Worm (Caenorhabditis elegans) whole organism, L2 larva: ENCODE measurements around the gene lgc-48.
A peak's percentile ranks its signal among the peaks of the same experiment; 100 is the strongest.

ENCODE experiments used
- C34F6.9 ChIP-seq: fragments of 150-350 bp; optimal IDR thresholded peaks from 2 replicates; lab custom pipeline; 2014; ENCODE audit warnings: missing biosample characterization, missing genetic modification characterization
- F13H6.1 ChIP-seq: sonication (generic microtip); optimal IDR thresholded peaks from 2 replicates; lab custom pipeline; 2016; ENCODE audit warnings: missing genetic modification characterization, missing compliant biosample characterization
- ZK546.5 ChIP-seq: sonication (generic microtip); optimal IDR thresholded peaks from 2 replicates; lab custom pipeline; 2017; ENCODE audit warnings: missing biosample characterization, missing genetic modification characterization
- aly-2 ChIP-seq: fragments of 150-350 bp; optimal IDR thresholded peaks from 2 replicates; lab custom pipeline; 2014; ENCODE audit warnings: missing biosample characterization, missing genetic modification characterization
- blmp-1 ChIP-seq: sonication (generic microtip); optimal IDR thresholded peaks from 2 replicates; lab custom pipeline; 2017; ENCODE audit warnings: missing genetic modification characterization, mild to moderate bottlenecking, missing compliant biosample characterization, antibody characterized with exemption, moderate library complexity; ENCODE audit not compliant: insufficient read depth
- ceh-82 ChIP-seq: fragments of 150-350 bp; optimal IDR thresholded peaks from 2 replicates; lab custom pipeline; 2014; ENCODE audit warnings: missing biosample characterization, missing genetic modification characterization
- crh-2 ChIP-seq: sonication (generic microtip); optimal IDR thresholded peaks from 2 replicates; lab custom pipeline; 2017; ENCODE audit warnings: missing biosample characterization, missing genetic modification characterization
- dmd-4 ChIP-seq: sonication (generic microtip); optimal IDR thresholded peaks from 2 replicates; lab custom pipeline; 2017; ENCODE audit warnings: missing biosample characterization, missing genetic modification characterization
- elt-1 ChIP-seq: fragments of 150-350 bp; optimal IDR thresholded peaks from 2 replicates; lab custom pipeline; 2014; ENCODE audit warnings: missing biosample characterization, missing genetic modification characterization
- fos-1 ChIP-seq: fragments of 150-350 bp; optimal IDR thresholded peaks from 2 replicates; lab custom pipeline; 2014; ENCODE audit warnings: missing biosample characterization, missing genetic modification characterization
- gmeb-1 ChIP-seq: fragments of 150-350 bp; optimal IDR thresholded peaks from 2 replicates; lab custom pipeline; 2014; ENCODE audit warnings: missing biosample characterization, missing genetic modification characterization
- lin-11 ChIP-seq: fragments of 150-350 bp; sonication (generic microtip); optimal IDR thresholded peaks from 2 replicates; lab custom pipeline; 2014; ENCODE audit warnings: missing biosample characterization, missing genetic modification characterization, inconsistent platforms, mixed read lengths
- lin-39 ChIP-seq: fragments of 150-350 bp; optimal IDR thresholded peaks from 2 replicates; lab custom pipeline; 2014; ENCODE audit warnings: missing biosample characterization, missing genetic modification reagents, missing genetic modification characterization
- lsy-2 ChIP-seq, 2 experiments: fragments of 150-350 bp in 1 of 2; sonication (generic microtip) in 1 of 2; optimal IDR thresholded peaks; 2 replicates each; lab custom pipeline; 2014 to 2017; ENCODE audit warnings: missing biosample characterization in 2 of 2, missing genetic modification characterization in 2 of 2
- mab-5 ChIP-seq: fragments of 150-350 bp; optimal IDR thresholded peaks from 2 replicates; lab custom pipeline; 2014; ENCODE audit warnings: missing biosample characterization, missing genetic modification characterization
- nhr-11 ChIP-seq: fragments of 150-350 bp; optimal IDR thresholded peaks from 2 replicates; lab custom pipeline; 2014; ENCODE audit warnings: missing biosample characterization, missing genetic modification characterization
- nhr-12 ChIP-seq: fragments of 150-350 bp; optimal IDR thresholded peaks from 2 replicates; lab custom pipeline; 2014; ENCODE audit warnings: missing biosample characterization, missing genetic modification characterization
- nhr-129 ChIP-seq: fragments of 150-350 bp; optimal IDR thresholded peaks from 2 replicates; lab custom pipeline; 2014; ENCODE audit warnings: missing biosample characterization, missing genetic modification characterization
- nhr-237 ChIP-seq: fragments of 150-350 bp; optimal IDR thresholded peaks from 2 replicates; lab custom pipeline; 2014; ENCODE audit warnings: missing biosample characterization, missing genetic modification characterization
- nhr-25 ChIP-seq: fragments of 150-350 bp; sonication (generic microtip); optimal IDR thresholded peaks from 3 replicates; lab custom pipeline; 2014; ENCODE audit warnings: missing biosample characterization, missing genetic modification characterization
- nhr-6 ChIP-seq: fragments of 150-350 bp; optimal IDR thresholded peaks from 2 replicates; lab custom pipeline; 2014; ENCODE audit warnings: missing biosample characterization, missing genetic modification characterization
- sem-4 ChIP-seq: fragments of 150-350 bp; optimal IDR thresholded peaks from 2 replicates; lab custom pipeline; 2014; ENCODE audit warnings: missing biosample characterization, missing genetic modification reagents, missing genetic modification characterization
- skn-1 ChIP-seq: sonication (generic microtip); optimal IDR thresholded peaks from 2 replicates; lab custom pipeline; 2017; ENCODE audit warnings: missing biosample characterization, missing genetic modification characterization
- sma-3 ChIP-seq: sonication (generic microtip); optimal IDR thresholded peaks from 2 replicates; lab custom pipeline; 2016; ENCODE audit warnings: missing genetic modification reagents, missing genetic modification characterization, missing compliant biosample characterization
- sma-9 ChIP-seq, 2 experiments: fragments of 150-350 bp in 1 of 2; sonication (generic microtip) in 1 of 2; optimal IDR thresholded peaks; 2 replicates each; lab custom pipeline; 2014 to 2016; ENCODE audit warnings: missing genetic modification characterization in 2 of 2, mild to moderate bottlenecking in 1 of 2, missing biosample characterization in 1 of 2, missing compliant biosample characterization in 1 of 2, missing genetic modification reagents in 1 of 2, moderate library complexity in 1 of 2
- unc-39 ChIP-seq: fragments of 150-350 bp; optimal IDR thresholded peaks from 2 replicates; lab custom pipeline; 2014; ENCODE audit warnings: missing biosample characterization, missing genetic modification characterization
- unc-62 ChIP-seq: fragments of 150-350 bp; optimal IDR thresholded peaks from 2 replicates; lab custom pipeline; 2014; ENCODE audit warnings: missing biosample characterization, missing genetic modification reagents, missing genetic modification characterization
- ztf-1 ChIP-seq: fragments of 200-800 bp; sonication (Bioruptor generic); conservative IDR thresholded peaks from 2 replicates; pipeline ENCODE4 v1.3.6; 2022; ENCODE audit warnings: missing genetic modification characterization, missing compliant biosample characterization
- ztf-11 ChIP-seq: sonication (generic microtip); optimal IDR thresholded peaks from 2 replicates; lab custom pipeline; 2017; ENCODE audit warnings: missing biosample characterization, missing genetic modification characterization
- ztf-4 ChIP-seq: fragments of 150-350 bp; optimal IDR thresholded peaks from 2 replicates; lab custom pipeline; 2014; ENCODE audit warnings: missing biosample characterization, missing genetic modification characterization

lgc-48 gene

DNA sequence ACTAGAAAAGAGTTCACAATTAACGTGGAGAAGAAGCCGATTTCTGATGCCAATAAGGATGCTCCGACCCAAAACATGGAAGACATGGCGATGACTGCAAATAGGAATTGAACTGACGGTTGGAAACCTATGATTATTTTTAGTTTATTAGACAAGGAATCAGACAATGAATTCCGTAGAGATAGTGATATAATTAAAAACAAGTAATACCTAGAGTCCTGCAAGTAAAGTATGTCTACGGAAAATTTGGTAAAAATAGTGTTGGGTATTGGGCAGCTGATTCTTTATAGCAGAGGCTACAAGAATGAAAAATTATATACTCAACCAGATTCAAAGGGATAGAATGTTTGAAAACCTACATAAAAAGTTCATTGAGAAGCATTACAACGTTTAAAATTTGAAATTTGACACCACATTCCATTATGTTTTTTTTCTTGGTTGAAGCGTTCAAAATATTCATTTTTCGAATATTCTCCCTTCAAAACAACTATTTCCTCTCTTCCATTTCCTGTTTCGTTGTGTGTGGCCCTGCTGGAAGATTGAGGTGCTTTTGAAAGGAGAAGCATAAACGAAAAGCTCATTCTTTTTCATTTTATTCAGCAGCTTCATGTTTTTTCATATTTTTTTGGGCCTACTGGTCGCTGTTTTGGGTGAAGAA lies at the start of gene lgc-48, which contains the start of gene str-4:
Gene lgc-48 (plus strand): TSS at position 608 of the 658 bp plus-strand sequence.
Gene str-4 (minus strand): TSS at position 101 of the 658 bp plus-strand sequence.
- TF ChIP-seq nhr-237 = no peak

DNA sequence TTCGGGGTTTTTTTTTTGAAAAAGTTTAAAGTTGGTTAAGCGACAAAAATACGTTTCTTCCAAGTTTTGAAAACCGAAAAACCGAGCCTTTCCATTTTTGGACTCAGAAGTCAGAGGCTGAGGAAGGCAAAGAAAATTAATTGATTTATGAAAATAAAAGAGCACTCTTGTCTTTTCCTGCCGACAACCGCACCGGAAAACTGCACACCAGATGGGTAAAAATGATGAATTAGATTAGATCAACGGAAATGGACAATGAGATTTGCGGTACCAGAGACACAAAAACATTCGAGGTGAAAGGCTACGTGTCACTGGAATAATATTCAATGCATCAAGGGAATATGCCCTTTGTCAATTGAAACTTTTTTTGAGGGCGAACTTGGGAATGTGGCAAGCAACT lies 45.5 kb upstream of the lgc-48 start:
- TF ChIP-seq sma-3 (GFP tag; lab: Kevin White, UChicago) (no peak), unc-62 (GFP tag; lab: Kevin White, UChicago) (no peak), gmeb-1 (tag; lab: Kevin White, UChicago) (no peak), ztf-1 (no peak), skn-1 (tag; lab: Kevin White, UChicago) (no peak), mab-5 (tag; lab: Kevin White, UChicago) (no peak), aly-2 (tag; lab: Kevin White, UChicago) (no peak), ztf-4 (tag; lab: Kevin White, UChicago) (no peak), blmp-1 (tag; lab: Kevin White, UChicago) (no peak)

DNA sequence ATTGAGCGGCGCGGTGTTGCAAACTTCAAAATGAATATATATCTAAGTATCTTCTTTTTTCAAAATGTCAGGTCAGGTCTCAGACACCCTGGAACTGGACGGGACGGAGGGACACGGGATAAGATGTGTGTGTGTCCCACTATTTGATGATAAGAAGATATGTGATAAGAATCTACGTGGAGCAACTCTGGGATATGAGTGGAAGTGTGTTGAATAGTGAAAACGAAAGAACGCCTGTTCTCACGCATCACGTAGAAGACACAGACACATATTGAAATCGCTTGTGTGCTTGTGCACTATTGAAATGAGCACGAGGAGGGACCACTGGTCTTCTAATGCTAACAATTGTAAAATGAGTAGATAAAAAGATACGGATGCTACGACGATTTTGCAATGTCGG lies 44.2 kb upstream of the lgc-48 start, which contains the start of gene uig-1:
Gene uig-1 (minus strand): TSS at position 120 of the 400 bp plus-strand sequence.
- peak in 1 of 2 experiments; percentile 16 for TF ChIP-seq lsy-2 (tag; optimal IDR thresholded peaks at IDR 0.05; lab: Kevin White, UChicago)
- no peak for TF ChIP-seq nhr-11 (tag; lab: Kevin White, UChicago)
- peak; percentile 14 for TF ChIP-seq sma-9 (GFP tag; optimal IDR thresholded peaks at IDR 0.05; lab: Kevin White, UChicago)
- TF ChIP-seq sma-9 (tag; optimal IDR thresholded peaks at IDR 0.05; lab: Kevin White, UChicago) = no peak
- no peak for TF ChIP-seq nhr-12
- TF ChIP-seq nhr-129 (tag; lab: Kevin White, UChicago) = peak; percentile 24
- TF ChIP-seq C34F6.9 = peak; percentile 16
- TF ChIP-seq F13H6.1 (tag; lab: Kevin White, UChicago) = peak; percentile 22

DNA sequence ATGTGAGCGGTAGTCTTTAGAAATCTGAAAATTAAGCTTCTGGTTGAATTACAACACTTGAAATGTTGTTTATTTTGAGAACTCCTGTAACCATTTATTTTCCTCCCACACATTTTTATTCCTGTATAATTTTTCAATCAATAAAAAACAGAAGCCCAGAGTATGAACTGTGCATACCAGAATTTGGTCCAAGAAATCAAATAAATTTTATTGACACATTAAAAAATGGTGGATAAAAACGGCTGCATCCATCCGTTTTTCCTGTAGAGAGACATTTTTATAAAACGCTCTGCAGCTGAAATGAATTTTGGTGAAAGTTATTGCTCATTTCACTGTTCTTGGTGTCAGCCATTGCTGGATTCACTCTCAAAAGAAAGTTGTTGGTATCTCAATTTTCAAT lies 42.8 kb upstream of the lgc-48 start, which contains the start of gene C26E1.1:
Gene C26E1.1 (plus strand): TSS at position 301 of the 400 bp plus-strand sequence.
- TF ChIP-seq ceh-82 (tag; lab: Kevin White, UChicago) = no peak
- TF ChIP-seq nhr-6 (tag; lab: Kevin White, UChicago) = no peak
- TF ChIP-seq unc-62 (GFP tag; lab: Kevin White, UChicago) = no peak
- TF ChIP-seq unc-39 (tag; lab: Kevin White, UChicago) = no peak
- no peak for TF ChIP-seq ZK546.5
- TF ChIP-seq C34F6.9 = no peak
- TF ChIP-seq ztf-4 (tag; lab: Kevin White, UChicago) = no peak
- TF ChIP-seq ztf-11 (tag; lab: Kevin White, UChicago) = no peak
- TF ChIP-seq elt-1 (tag; lab: Kevin White, UChicago) = no peak
- no peak for TF ChIP-seq sma-9 (GFP tag; optimal IDR thresholded peaks at IDR 0.05; lab: Kevin White, UChicago)
- no peak for TF ChIP-seq sma-9 (tag; optimal IDR thresholded peaks at IDR 0.05; lab: Kevin White, UChicago)
- no peak for TF ChIP-seq dmd-4
- TF ChIP-seq lin-39 (tag; lab: Kevin White, UChicago) = no peak
- no peak for TF ChIP-seq lin-11 (tag; lab: Kevin White, UChicago)
- TF ChIP-seq nhr-25 (tag; lab: Kevin White, UChicago) = no peak
- no peak for TF ChIP-seq sma-3 (GFP tag; lab: Kevin White, UChicago)
- TF ChIP-seq crh-2 (tag; lab: Kevin White, UChicago) = no peak

DNA sequence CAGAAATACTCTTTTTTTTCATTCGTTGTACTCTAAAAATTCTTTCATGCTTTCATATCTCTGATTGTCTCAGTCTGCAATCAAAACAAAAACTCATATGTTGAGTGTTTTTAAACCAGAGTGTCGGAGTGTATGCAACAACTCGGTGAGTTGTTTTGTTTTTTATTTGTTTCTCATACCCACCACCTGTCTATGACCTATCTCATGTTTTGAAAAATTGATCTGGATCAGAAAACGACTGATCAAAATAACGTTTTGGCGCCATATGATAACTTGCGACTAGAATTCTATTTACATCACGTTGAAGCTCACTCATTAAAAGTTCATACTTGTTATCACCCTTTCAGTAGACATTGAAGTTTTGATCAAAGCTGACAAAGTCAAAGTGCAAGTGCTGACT lies 41.3 kb upstream of the lgc-48 start:
- TF ChIP-seq ZK546.5 = no peak
- TF ChIP-seq nhr-129 (tag; lab: Kevin White, UChicago) = peak; percentile 56

DNA sequence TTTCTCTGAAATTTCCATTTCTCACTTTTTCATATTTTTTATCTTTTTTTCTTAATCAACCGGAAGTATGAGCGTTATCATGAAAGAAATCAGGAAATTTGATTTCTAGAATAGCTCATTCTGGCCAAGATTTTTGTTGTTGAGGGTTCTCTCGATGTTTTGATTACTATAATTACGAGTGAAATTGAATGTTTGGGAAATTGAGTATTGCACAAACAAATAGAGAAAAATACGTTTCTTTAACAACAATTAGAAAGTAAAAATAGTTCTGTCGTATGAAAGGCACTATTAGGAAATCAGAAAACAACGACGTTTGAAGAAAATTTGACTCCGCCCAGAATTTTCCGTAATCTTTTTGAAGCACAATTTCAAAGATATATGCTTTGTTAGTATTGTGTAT lies 40.6 kb upstream of the lgc-48 start:
- TF ChIP-seq sem-4 (tag; lab: Kevin White, UChicago) (no peak), fos-1 (no peak)
- TF ChIP-seq, all 48 proteins: peak for 0
